Worm (Caenorhabditis elegans) whole organism, mixed stage, embryonic: ENCODE data around the gene snpc-1.1.

Experiments
- blmp-1 ChIP-seq: fragments of 150-350 bp; optimal IDR thresholded peaks from 2 replicates; lab custom pipeline; 2014; ENCODE audit warnings: missing biosample characterization, missing genetic modification characterization
- ceh-39 ChIP-seq: fragments of 150-350 bp; optimal IDR thresholded peaks from 2 replicates; lab custom pipeline; 2014; ENCODE audit warnings: missing biosample characterization, missing genetic modification characterization
- ceh-43 ChIP-seq: fragments of 200-800 bp; sonication (Bioruptor generic); optimal IDR thresholded peaks from 2 replicates; lab custom pipeline; 2018; ENCODE audit warnings: mild to moderate bottlenecking, missing genetic modification characterization, moderate library complexity, missing compliant biosample characterization
- ceh-83 ChIP-seq: fragments of 200-800 bp; sonication (Bioruptor generic); optimal IDR thresholded peaks from 2 replicates; lab custom pipeline; 2018; ENCODE audit warnings: mild to moderate bottlenecking, missing genetic modification characterization, missing compliant biosample characterization
- ces-1 ChIP-seq: fragments of 150-350 bp; optimal IDR thresholded peaks from 2 replicates; lab custom pipeline; 2014; ENCODE audit warnings: missing biosample characterization, missing genetic modification reagents, missing genetic modification characterization
- drap-1 ChIP-seq: fragments of 200-800 bp; sonication (Bioruptor generic); optimal IDR thresholded peaks from 3 replicates; lab custom pipeline; 2018; ENCODE audit warnings: mild to moderate bottlenecking, missing genetic modification characterization, missing compliant biosample characterization
- flh-1 ChIP-seq: fragments of 200-800 bp; sonication (Bioruptor generic); optimal IDR thresholded peaks from 2 replicates; lab custom pipeline; 2018; ENCODE audit warnings: mild to moderate bottlenecking, missing genetic modification characterization, moderate library complexity, missing compliant biosample characterization
- ham-2 ChIP-seq: fragments of 200-800 bp; sonication (Bioruptor generic); optimal IDR thresholded peaks from 2 replicates; lab custom pipeline; 2018; ENCODE audit warnings: mild to moderate bottlenecking, missing genetic modification characterization, missing compliant biosample characterization
- lin-32 ChIP-seq: fragments of 200-800 bp; sonication (Bioruptor generic); optimal IDR thresholded peaks from 2 replicates; lab custom pipeline; 2018; ENCODE audit warnings: mild to moderate bottlenecking, missing genetic modification characterization, missing compliant biosample characterization
- mep-1 ChIP-seq: fragments of 150-350 bp; optimal IDR thresholded peaks from 2 replicates; lab custom pipeline; 2017; ENCODE audit warnings: missing biosample characterization, missing genetic modification reagents, missing genetic modification characterization, inconsistent platforms
- mls-2 ChIP-seq: sonication (generic microtip); optimal IDR thresholded peaks from 2 replicates; lab custom pipeline; 2016; ENCODE audit warnings: mild to moderate bottlenecking, missing genetic modification characterization, moderate library complexity, missing compliant biosample characterization
- nhr-12 ChIP-seq: fragments of 150-350 bp; optimal IDR thresholded peaks from 2 replicates; lab custom pipeline; 2014; ENCODE audit warnings: missing biosample characterization, missing genetic modification characterization
- nhr-2 ChIP-seq: fragments of 150-350 bp; optimal IDR thresholded peaks from 2 replicates; lab custom pipeline; 2014; ENCODE audit warnings: missing biosample characterization, missing genetic modification characterization
- nhr-28 ChIP-seq: fragments of 150-350 bp; optimal IDR thresholded peaks from 2 replicates; lab custom pipeline; 2014; ENCODE audit warnings: missing biosample characterization, missing genetic modification characterization
- pha-4 ChIP-seq: fragments of 150-350 bp; optimal IDR thresholded peaks from 2 replicates; lab custom pipeline; 2018; ENCODE audit warnings: missing biosample characterization, missing genetic modification reagents, missing genetic modification characterization
- sem-2 ChIP-seq: fragments of 200-800 bp; sonication (Bioruptor generic); optimal IDR thresholded peaks from 2 replicates; lab custom pipeline; 2018; ENCODE audit warnings: mild to moderate bottlenecking, missing genetic modification characterization, missing compliant biosample characterization
- snpc-4 ChIP-seq: fragments of 150-350 bp; optimal IDR thresholded peaks from 2 replicates; lab custom pipeline; 2014; ENCODE audit warnings: missing biosample characterization, missing genetic modification characterization
- tbx-8 ChIP-seq: fragments of 200-800 bp; sonication (Bioruptor generic); optimal IDR thresholded peaks from 2 replicates; lab custom pipeline; 2018; ENCODE audit warnings: mild to moderate bottlenecking, missing genetic modification characterization, moderate library complexity, missing compliant biosample characterization
- unc-120 ChIP-seq: sonication (generic microtip); optimal IDR thresholded peaks from 2 replicates; lab custom pipeline; 2017; ENCODE audit warnings: missing genetic modification characterization, missing compliant biosample characterization; ENCODE audit not compliant: poor library complexity, severe bottlenecking
- zip-8 ChIP-seq: fragments of 150-350 bp; optimal IDR thresholded peaks from 2 replicates; lab custom pipeline; 2014; ENCODE audit warnings: missing biosample characterization, missing genetic modification characterization

snpc-1.1 gene

ce11 chrII:7755116-7755571, 26.0 kb downstream of the snpc-1.1 start, which contains the start of the genes B0228.6 and B0228.1:
Gene B0228.6, minus strand, starts transcription at chrII:7755166.
Gene B0228.1, plus strand, starts transcription at chrII:7755343.
- TF ChIP-seq ceh-39 (tag; lab: Kevin White, UChicago) (peak; percentile 55), mep-1 (tag; lab: Kevin White, UChicago) (no peak), unc-120 (tag; lab: Kevin White, UChicago) (peak; percentile 50)
- TF ChIP-seq, all 35 proteins: peak for 2

- no peak for TF ChIP-seq flh-1 (GFP tag; lab: Kevin White, UChicago)
- TF ChIP-seq nhr-2 (tag; lab: Kevin White, UChicago) = no peak
- no peak for TF ChIP-seq ceh-43
- no peak for TF ChIP-seq zip-8
- TF ChIP-seq pha-4 (tag; lab: Kevin White, UChicago) = no peak
- TF ChIP-seq drap-1 (GFP tag; lab: Kevin White, UChicago) = no peak
- no peak for TF ChIP-seq mls-2 (tag; lab: Kevin White, UChicago)
These were observed 27.6 kb downstream of the snpc-1.1 start, which contains the start of gene trx-1 for ce11 chrII:7753500-7753899. Gene trx-1, minus strand, starts transcription at chrII:7753600.

- TF ChIP-seq lin-32 (GFP tag; lab: Kevin White, UChicago) = no peak
- no peak for TF ChIP-seq snpc-4 (tag; lab: Kevin White, UChicago)
- no peak for TF ChIP-seq nhr-28 (tag; lab: Kevin White, UChicago)
- TF ChIP-seq ces-1 (GFP tag; lab: Kevin White, UChicago) = no peak
- no peak for TF ChIP-seq ceh-83 (GFP tag; lab: Kevin White, UChicago)
- TF ChIP-seq ham-2 = no peak
- TF ChIP-seq nhr-12 (tag; lab: Kevin White, UChicago) = no peak
- TF ChIP-seq tbx-8 (GFP tag; lab: Kevin White, UChicago) = no peak
- no peak for TF ChIP-seq sem-2 (GFP tag; lab: Kevin White, UChicago)
- TF ChIP-seq ceh-39 (tag; lab: Kevin White, UChicago) = no peak
- no peak for TF ChIP-seq blmp-1
These were observed 44.4 kb downstream of the snpc-1.1 start for ce11 chrII:7736725-7737124.
